Worm (Caenorhabditis elegans) whole organism, L2 larva: ENCODE results near the gene R10E11.5.

Source experiments
- ama-1 ChIP-seq: fragments of 150-350 bp; optimal IDR thresholded peaks from 2 replicates; lab custom pipeline; 2018; ENCODE audit warnings: inconsistent platforms
- lin-13 ChIP-seq: fragments of 150-350 bp; optimal IDR thresholded peaks from 2 replicates; lab custom pipeline; 2014; ENCODE audit warnings: missing biosample characterization, missing genetic modification reagents, missing genetic modification characterization
- nhr-12 ChIP-seq: fragments of 150-350 bp; optimal IDR thresholded peaks from 2 replicates; lab custom pipeline; 2014; ENCODE audit warnings: missing biosample characterization, missing genetic modification characterization

ce11 chrIII:9747133-9747532 lies 42.3 kb downstream of the R10E11.5 start, which contains the start of the genes iff-1 and cdk-1:
- TF ChIP-seq ama-1 (lab: Kevin White, UChicago) (no peak), lin-13 (GFP tag; lab: Kevin White, UChicago) (peak; percentile 0), nhr-12 (no peak)
